Worm (Caenorhabditis elegans) whole organism, L2 larva: ENCODE results near the gene F32D8.14.

ENCODE experiments used
- C34F6.9 ChIP-seq: fragments of 150-350 bp; optimal IDR thresholded peaks from 2 replicates; lab custom pipeline; 2014; ENCODE audit warnings: missing biosample characterization, missing genetic modification characterization
- F13H6.1 ChIP-seq: sonication (generic microtip); optimal IDR thresholded peaks from 2 replicates; lab custom pipeline; 2016; ENCODE audit warnings: missing genetic modification characterization, missing compliant biosample characterization
- R02D3.7 ChIP-seq: fragments of 150-350 bp; optimal IDR thresholded peaks from 2 replicates; lab custom pipeline; 2014; ENCODE audit warnings: missing biosample characterization, missing genetic modification characterization
- Y55F3AM.14 ChIP-seq: fragments of 200-800 bp; sonication (Bioruptor generic); optimal IDR thresholded peaks from 2 replicates; lab custom pipeline; 2018; ENCODE audit warnings: mild to moderate bottlenecking, missing genetic modification characterization, missing compliant biosample characterization
- ZK546.5 ChIP-seq: sonication (generic microtip); optimal IDR thresholded peaks from 2 replicates; lab custom pipeline; 2017; ENCODE audit warnings: missing biosample characterization, missing genetic modification characterization
- alr-1 ChIP-seq: fragments of 150-350 bp; optimal IDR thresholded peaks from 2 replicates; lab custom pipeline; 2014; ENCODE audit warnings: missing biosample characterization, missing genetic modification characterization
- aly-2 ChIP-seq: fragments of 150-350 bp; optimal IDR thresholded peaks from 2 replicates; lab custom pipeline; 2014; ENCODE audit warnings: missing biosample characterization, missing genetic modification characterization
- ama-1 ChIP-seq: fragments of 150-350 bp; optimal IDR thresholded peaks from 2 replicates; lab custom pipeline; 2018; ENCODE audit warnings: inconsistent platforms
- blmp-1 ChIP-seq: sonication (generic microtip); optimal IDR thresholded peaks from 2 replicates; lab custom pipeline; 2017; ENCODE audit warnings: missing genetic modification characterization, mild to moderate bottlenecking, missing compliant biosample characterization, antibody characterized with exemption, moderate library complexity; ENCODE audit not compliant: insufficient read depth
- ceh-16 ChIP-seq: fragments of 150-350 bp; optimal IDR thresholded peaks from 2 replicates; lab custom pipeline; 2014; ENCODE audit warnings: missing biosample characterization, missing genetic modification characterization
- ceh-82 ChIP-seq: fragments of 150-350 bp; optimal IDR thresholded peaks from 2 replicates; lab custom pipeline; 2014; ENCODE audit warnings: missing biosample characterization, missing genetic modification characterization
- crh-2 ChIP-seq: sonication (generic microtip); optimal IDR thresholded peaks from 2 replicates; lab custom pipeline; 2017; ENCODE audit warnings: missing biosample characterization, missing genetic modification characterization
- dmd-4 ChIP-seq: sonication (generic microtip); optimal IDR thresholded peaks from 2 replicates; lab custom pipeline; 2017; ENCODE audit warnings: missing biosample characterization, missing genetic modification characterization
- egl-27 ChIP-seq: sonication (generic microtip); optimal IDR thresholded peaks from 3 replicates; lab custom pipeline; 2017; ENCODE audit warnings: missing biosample characterization, missing genetic modification reagents, missing genetic modification characterization
- elt-1 ChIP-seq: fragments of 150-350 bp; optimal IDR thresholded peaks from 2 replicates; lab custom pipeline; 2014; ENCODE audit warnings: missing biosample characterization, missing genetic modification characterization
- elt-3 ChIP-seq: sonication (generic microtip); optimal IDR thresholded peaks from 2 replicates; lab custom pipeline; 2017; ENCODE audit warnings: missing biosample characterization, missing genetic modification characterization
- fos-1 ChIP-seq: fragments of 150-350 bp; optimal IDR thresholded peaks from 2 replicates; lab custom pipeline; 2014; ENCODE audit warnings: missing biosample characterization, missing genetic modification characterization
- gmeb-1 ChIP-seq: fragments of 150-350 bp; optimal IDR thresholded peaks from 2 replicates; lab custom pipeline; 2014; ENCODE audit warnings: missing biosample characterization, missing genetic modification characterization
- lin-11 ChIP-seq: fragments of 150-350 bp; sonication (generic microtip); optimal IDR thresholded peaks from 2 replicates; lab custom pipeline; 2014; ENCODE audit warnings: missing biosample characterization, missing genetic modification characterization, inconsistent platforms, mixed read lengths
- lin-13 ChIP-seq: fragments of 150-350 bp; optimal IDR thresholded peaks from 2 replicates; lab custom pipeline; 2014; ENCODE audit warnings: missing biosample characterization, missing genetic modification reagents, missing genetic modification characterization
- lin-39 ChIP-seq: fragments of 150-350 bp; optimal IDR thresholded peaks from 2 replicates; lab custom pipeline; 2014; ENCODE audit warnings: missing biosample characterization, missing genetic modification reagents, missing genetic modification characterization
- lsy-2 ChIP-seq, 2 experiments: fragments of 150-350 bp in 1 of 2; sonication (generic microtip) in 1 of 2; optimal IDR thresholded peaks; 2 replicates each; lab custom pipeline; 2014 to 2017; ENCODE audit warnings: missing biosample characterization in 2 of 2, missing genetic modification characterization in 2 of 2
- mab-5 ChIP-seq: fragments of 150-350 bp; optimal IDR thresholded peaks from 2 replicates; lab custom pipeline; 2014; ENCODE audit warnings: missing biosample characterization, missing genetic modification characterization
- mbf-1 ChIP-seq: sonication (generic microtip); optimal IDR thresholded peaks from 2 replicates; lab custom pipeline; 2017; ENCODE audit warnings: missing biosample characterization, missing genetic modification characterization
- mdl-1 ChIP-seq, 2 experiments: fragments of 150-350 bp in 1 of 2; sonication (generic microtip) in 1 of 2; optimal IDR thresholded peaks; 2 replicates each; lab custom pipeline; 2017; ENCODE audit warnings: missing biosample characterization in 2 of 2, missing genetic modification characterization in 2 of 2
- nhr-10 ChIP-seq: sonication (generic microtip); optimal IDR thresholded peaks from 2 replicates; lab custom pipeline; 2017; ENCODE audit warnings: missing biosample characterization, missing genetic modification characterization
- nhr-11 ChIP-seq: fragments of 150-350 bp; optimal IDR thresholded peaks from 2 replicates; lab custom pipeline; 2014; ENCODE audit warnings: missing biosample characterization, missing genetic modification characterization
- nhr-12 ChIP-seq: fragments of 150-350 bp; optimal IDR thresholded peaks from 2 replicates; lab custom pipeline; 2014; ENCODE audit warnings: missing biosample characterization, missing genetic modification characterization
- nhr-129 ChIP-seq: fragments of 150-350 bp; optimal IDR thresholded peaks from 2 replicates; lab custom pipeline; 2014; ENCODE audit warnings: missing biosample characterization, missing genetic modification characterization
- nhr-21 ChIP-seq: fragments of 150-350 bp; optimal IDR thresholded peaks from 2 replicates; lab custom pipeline; 2014; ENCODE audit warnings: missing biosample characterization, missing genetic modification characterization
- nhr-23 ChIP-seq: fragments of 150-350 bp; optimal IDR thresholded peaks from 2 replicates; lab custom pipeline; 2014; ENCODE audit warnings: missing biosample characterization, missing genetic modification reagents, missing genetic modification characterization
- nhr-237 ChIP-seq: fragments of 150-350 bp; optimal IDR thresholded peaks from 2 replicates; lab custom pipeline; 2014; ENCODE audit warnings: missing biosample characterization, missing genetic modification characterization
- nhr-25 ChIP-seq: fragments of 150-350 bp; sonication (generic microtip); optimal IDR thresholded peaks from 3 replicates; lab custom pipeline; 2014; ENCODE audit warnings: missing biosample characterization, missing genetic modification characterization
- nhr-6 ChIP-seq: fragments of 150-350 bp; optimal IDR thresholded peaks from 2 replicates; lab custom pipeline; 2014; ENCODE audit warnings: missing biosample characterization, missing genetic modification characterization
- nhr-77 ChIP-seq: fragments of 150-350 bp; optimal IDR thresholded peaks from 2 replicates; lab custom pipeline; 2014; ENCODE audit warnings: missing biosample characterization, missing genetic modification characterization
- peb-1 ChIP-seq: fragments of 150-350 bp; optimal IDR thresholded peaks from 2 replicates; lab custom pipeline; 2014; ENCODE audit warnings: missing biosample characterization, missing genetic modification characterization
- sem-4 ChIP-seq: fragments of 150-350 bp; optimal IDR thresholded peaks from 2 replicates; lab custom pipeline; 2014; ENCODE audit warnings: missing biosample characterization, missing genetic modification reagents, missing genetic modification characterization
- skn-1 ChIP-seq: sonication (generic microtip); optimal IDR thresholded peaks from 2 replicates; lab custom pipeline; 2017; ENCODE audit warnings: missing biosample characterization, missing genetic modification characterization
- sma-3 ChIP-seq: sonication (generic microtip); optimal IDR thresholded peaks from 2 replicates; lab custom pipeline; 2016; ENCODE audit warnings: missing genetic modification reagents, missing genetic modification characterization, missing compliant biosample characterization
- sma-9 ChIP-seq, 2 experiments: fragments of 150-350 bp in 1 of 2; sonication (generic microtip) in 1 of 2; optimal IDR thresholded peaks; 2 replicates each; lab custom pipeline; 2014 to 2016; ENCODE audit warnings: missing genetic modification characterization in 2 of 2, mild to moderate bottlenecking in 1 of 2, missing biosample characterization in 1 of 2, missing compliant biosample characterization in 1 of 2, missing genetic modification reagents in 1 of 2, moderate library complexity in 1 of 2
- snpc-4 ChIP-seq: fragments of 150-350 bp; optimal IDR thresholded peaks from 2 replicates; lab custom pipeline; 2014; ENCODE audit warnings: missing biosample characterization, missing genetic modification characterization
- unc-39 ChIP-seq: fragments of 150-350 bp; optimal IDR thresholded peaks from 2 replicates; lab custom pipeline; 2014; ENCODE audit warnings: missing biosample characterization, missing genetic modification characterization
- unc-55 ChIP-seq: fragments of 150-350 bp; sonication (generic microtip); optimal IDR thresholded peaks from 3 replicates; lab custom pipeline; 2014; ENCODE audit warnings: missing biosample characterization, missing genetic modification reagents, missing genetic modification characterization
- unc-62 ChIP-seq: fragments of 150-350 bp; optimal IDR thresholded peaks from 2 replicates; lab custom pipeline; 2014; ENCODE audit warnings: missing biosample characterization, missing genetic modification reagents, missing genetic modification characterization
- zag-1 ChIP-seq: fragments of 150-350 bp; optimal IDR thresholded peaks from 2 replicates; lab custom pipeline; 2014; ENCODE audit warnings: missing biosample characterization, missing genetic modification characterization
- ztf-1 ChIP-seq: fragments of 200-800 bp; sonication (Bioruptor generic); conservative IDR thresholded peaks from 2 replicates; pipeline ENCODE4 v1.3.6; 2022; ENCODE audit warnings: missing genetic modification characterization, missing compliant biosample characterization
- ztf-11 ChIP-seq: sonication (generic microtip); optimal IDR thresholded peaks from 2 replicates; lab custom pipeline; 2017; ENCODE audit warnings: missing biosample characterization, missing genetic modification characterization
- ztf-4 ChIP-seq: fragments of 150-350 bp; optimal IDR thresholded peaks from 2 replicates; lab custom pipeline; 2014; ENCODE audit warnings: missing biosample characterization, missing genetic modification characterization

The F32D8.14 gene

DNA sequence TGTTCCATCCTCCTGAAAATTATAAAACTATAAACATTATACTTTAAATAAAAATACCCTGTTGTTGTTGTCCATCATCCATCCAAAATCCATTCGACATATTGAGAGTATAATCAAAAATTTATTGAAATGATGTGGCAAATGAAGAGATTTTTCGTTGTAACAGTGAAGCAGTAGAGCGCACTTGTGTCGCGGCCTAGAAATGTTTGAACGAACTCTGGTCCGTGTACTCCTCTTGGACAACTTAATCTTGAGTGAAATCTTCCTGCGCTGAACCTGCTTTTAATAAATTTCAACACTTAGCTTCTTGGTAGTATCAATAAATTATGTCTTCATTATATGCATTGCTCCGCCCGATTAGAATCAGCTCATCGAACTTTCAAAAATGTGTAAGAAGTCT is at the start of gene F32D8.14, which contains the start of gene F32D8.5:
Gene F32D8.14, minus strand, starts transcription at position 188 of the 400 bp plus-strand sequence.
Gene F32D8.5, plus strand, starts transcription at position 200 of the 400 bp plus-strand sequence.
- TF ChIP-seq C34F6.9 (peak; percentile 93), nhr-237 (tag; lab: Kevin White, UChicago) (no peak), fos-1 (peak; percentile 59), blmp-1 (tag; lab: Kevin White, UChicago) (peak; percentile 70), nhr-77 (tag; lab: Kevin White, UChicago) (no peak), Y55F3AM.14 (GFP tag; lab: Kevin White, UChicago) (no peak), unc-55 (peak; percentile 88), nhr-23 (tag; lab: Kevin White, UChicago) (no peak), elt-3 (tag; lab: Kevin White, UChicago) (no peak), lsy-2 (tag; optimal IDR thresholded peaks at IDR 0.05; lab: Kevin White, UChicago) (peak; percentile 56 to 89), mdl-1 (tag; optimal IDR thresholded peaks at IDR 0.05; lab: Kevin White, UChicago) (no peak), lin-13 (GFP tag; lab: Kevin White, UChicago) (peak; percentile 85), skn-1 (tag; lab: Kevin White, UChicago) (no peak), dmd-4 (tag; lab: Kevin White, UChicago) (no peak), nhr-129 (tag; lab: Kevin White, UChicago) (peak; percentile 81), nhr-25 (tag; lab: Kevin White, UChicago) (peak; percentile 76), ztf-4 (tag; lab: Kevin White, UChicago) (peak; percentile 60), alr-1 (tag; lab: Kevin White, UChicago) (no peak), peb-1 (tag; lab: Kevin White, UChicago) (no peak), snpc-4 (tag; lab: Kevin White, UChicago) (peak; percentile 75), ztf-1 (no peak), mab-5 (tag; lab: Kevin White, UChicago) (peak; percentile 23), nhr-6 (tag; lab: Kevin White, UChicago) (peak; percentile 84), sma-3 (GFP tag; lab: Kevin White, UChicago) (peak; percentile 84), R02D3.7 (tag; lab: Kevin White, UChicago) (no peak), ZK546.5 (tag; lab: Kevin White, UChicago) (peak; percentile 73), ceh-16 (tag; lab: Kevin White, UChicago) (no peak), nhr-12 (tag; lab: Kevin White, UChicago) (no peak), ztf-11 (tag; lab: Kevin White, UChicago) (no peak), sem-4 (tag; lab: Kevin White, UChicago) (peak; percentile 74), lin-39 (tag; lab: Kevin White, UChicago) (no peak), F13H6.1 (tag; lab: Kevin White, UChicago) (peak; percentile 85), mbf-1 (no peak), unc-39 (tag; lab: Kevin White, UChicago) (no peak), elt-1 (tag; lab: Kevin White, UChicago) (no peak), nhr-11 (tag; lab: Kevin White, UChicago) (no peak), aly-2 (tag; lab: Kevin White, UChicago) (no peak), zag-1 (tag; lab: Kevin White, UChicago) (no peak), nhr-21 (tag; lab: Kevin White, UChicago) (peak; percentile 69), ceh-82 (tag; lab: Kevin White, UChicago) (peak; percentile 29), ama-1 (lab: Kevin White, UChicago) (no peak), nhr-10 (tag; lab: Kevin White, UChicago) (no peak), unc-62 (GFP tag; lab: Kevin White, UChicago) (no peak), gmeb-1 (tag; lab: Kevin White, UChicago) (peak; percentile 81), lin-11 (tag; lab: Kevin White, UChicago) (peak; percentile 56), sma-9 (GFP tag; optimal IDR thresholded peaks at IDR 0.05; lab: Kevin White, UChicago) (peak; percentile 93), sma-9 (tag; optimal IDR thresholded peaks at IDR 0.05; lab: Kevin White, UChicago) (no peak), crh-2 (tag; lab: Kevin White, UChicago) (peak; percentile 94), egl-27 (tag; lab: Kevin White, UChicago) (peak; percentile 2)
